Worm (Caenorhabditis elegans): ENCODE data around the gene F56B3.4.
A peak's percentile ranks its signal among the peaks of the same experiment; 100 is the strongest.

F56B3.4 gene

DNA sequence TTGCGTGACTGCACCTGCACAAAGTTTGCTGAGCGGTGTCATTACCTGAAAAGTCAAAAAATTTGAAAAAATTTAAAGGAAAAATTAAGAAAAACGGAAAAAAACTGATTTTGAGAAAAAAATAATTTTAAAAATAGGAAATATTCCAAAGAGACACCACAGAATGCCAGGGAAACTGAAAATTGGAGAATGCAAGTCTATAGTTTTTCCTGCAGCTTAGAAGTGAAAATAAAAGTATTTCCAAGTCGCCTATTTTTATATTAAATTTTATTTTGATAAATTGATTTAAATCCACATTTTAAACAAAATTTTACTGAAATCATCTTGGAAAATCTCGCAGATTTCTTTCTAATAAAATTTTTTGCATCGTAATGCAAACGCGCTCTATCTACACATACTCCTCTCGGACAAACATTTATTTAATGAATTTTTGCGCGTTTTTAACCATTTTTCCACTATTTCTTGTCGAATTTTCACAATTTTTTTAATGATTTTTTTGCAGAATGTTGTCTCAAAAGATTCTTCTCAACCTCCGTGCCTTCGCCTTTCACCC is 2.5 kb upstream of the F56B3.4 start, which contains the start of the genes F56B3.11 and ech-5 (continued):
- no peak for TF ChIP-seq die-1 (tag; optimal IDR thresholded peaks at IDR 0.05)
- TF ChIP-seq dox-1 (GFP tag; IDR thresholded peaks at IDR 0.05) = peak; percentile 52; the same call in 1 of the 2 replicates
- no peak for TF ChIP-seq T26A5.8 (tag; optimal IDR thresholded peaks at IDR 0.05)
- TF ChIP-seq Y95B8A.8 (GFP tag; IDR thresholded peaks at IDR 0.05) = 0 out of 2 replicates have a peak, but pooled peaks have one; percentile 20
- TF ChIP-seq gei-17 (GFP tag; optimal IDR thresholded peaks at IDR 0.05) = no peak
- TF ChIP-seq let-607 (tag; optimal IDR thresholded peaks at IDR 0.05) = peak in 1 of 2 experiments; percentile 64
- no peak for TF ChIP-seq F55B11.4 (tag; optimal IDR thresholded peaks at IDR 0.05; ENCODE audit: borderline replicate concordance, insufficient read depth)
- TF ChIP-seq nhr-120 (GFP tag; IDR thresholded peaks at IDR 0.05) = no peak
- no peak for TF ChIP-seq bed-1 (GFP tag; IDR thresholded peaks at IDR 0.05)
- no peak for TF ChIP-seq hrde-1 (tag; optimal IDR thresholded peaks at IDR 0.05; ENCODE audit: borderline replicate concordance)
- TF ChIP-seq akir-1 (GFP tag; optimal IDR thresholded peaks at IDR 0.05) = no peak
- no peak for TF ChIP-seq nfyb-1 (GFP tag; IDR thresholded peaks at IDR 0.05)
- no peak for TF ChIP-seq F22D6.2 (tag; optimal IDR thresholded peaks at IDR 0.05)
- peak; percentile 31; the same call in 1 of the 2 replicates for TF ChIP-seq F33H1.4 (GFP tag; IDR thresholded peaks at IDR 0.05)
- no peak for TF ChIP-seq F23B12.7 (tag; optimal IDR thresholded peaks at IDR 0.05; ENCODE audit: insufficient read depth)
- TF ChIP-seq K12H6.12 (tag; optimal IDR thresholded peaks at IDR 0.05) = peak; percentile 76
- TF ChIP-seq F57A8.1 (GFP tag; optimal IDR thresholded peaks at IDR 0.05) = no peak
- TF ChIP-seq zim-3 (tag; optimal IDR thresholded peaks at IDR 0.05) = no peak
- no peak for TF ChIP-seq somi-1 (GFP tag; optimal IDR thresholded peaks at IDR 0.05)
- no peak for TF ChIP-seq hsf-1 (GFP tag; IDR thresholded peaks at IDR 0.05)
- peak; percentile 1 for TF ChIP-seq nhr-80 (tag; optimal IDR thresholded peaks at IDR 0.05)
- no peak for TF ChIP-seq D2030.7 (GFP tag; IDR thresholded peaks at IDR 0.05)
- no peak for TF ChIP-seq F57C9.4 (tag; optimal IDR thresholded peaks at IDR 0.05)
- no peak for TF ChIP-seq Y79H2A.3 (GFP tag; conservative IDR thresholded peaks at IDR 0.05)
- TF ChIP-seq snpc-3.4 (tag; optimal IDR thresholded peaks at IDR 0.05) = no peak
- no peak for TF ChIP-seq ceh-40 (GFP tag; IDR thresholded peaks at IDR 0.05)
- TF ChIP-seq tbp1 (GFP tag; optimal IDR thresholded peaks at IDR 0.05) = peak; percentile 40
- TF ChIP-seq sea-2 (GFP tag; IDR thresholded peaks at IDR 0.05) = no peak
- TF ChIP-seq lin-54 (GFP tag; optimal IDR thresholded peaks at IDR 0.05) = peak; percentile 28
- no peak for TF ChIP-seq ceh-91 (GFP tag; IDR thresholded peaks at IDR 0.05)
- no peak for TF ChIP-seq B0019.2 (GFP tag; conservative IDR thresholded peaks at IDR 0.05)
- peak; percentile 47 for TF ChIP-seq hmg-1.2 (GFP tag; IDR thresholded peaks at IDR 0.05)
- TF ChIP-seq ztf-28 (GFP tag; IDR thresholded peaks at IDR 0.05) = no peak
- no peak for TF ChIP-seq Y53G8AR.9 (GFP tag; conservative IDR thresholded peaks at IDR 0.05)
- TF ChIP-seq F37B4.10 (GFP tag; IDR thresholded peaks at IDR 0.05) = no peak
- peak; percentile 80 for TF ChIP-seq attf-5 (GFP tag; optimal IDR thresholded peaks at IDR 0.05)
- TF ChIP-seq lsl-1 (GFP tag; optimal IDR thresholded peaks at IDR 0.05) = peak; percentile 54
- TF ChIP-seq lin-26 (GFP tag; IDR thresholded peaks at IDR 0.05) = no peak
- peak; percentile 84 for TF ChIP-seq unc-130 (GFP tag; optimal IDR thresholded peaks at IDR 0.05)
- TF ChIP-seq athp-1 (tag; optimal IDR thresholded peaks at IDR 0.05) = peak; percentile 12
- no peak for TF ChIP-seq nfya-2 (GFP tag; IDR thresholded peaks at IDR 0.05)
- TF ChIP-seq mel-28 (tag; optimal IDR thresholded peaks at IDR 0.05; ENCODE audit: borderline replicate concordance) = no peak
- TF ChIP-seq C06A6.2 (GFP tag; conservative IDR thresholded peaks at IDR 0.05) = no peak
- no peak for TF ChIP-seq nhr-90 (tag; optimal IDR thresholded peaks at IDR 0.05)
- TF ChIP-seq Y56A3A.18 (GFP tag; IDR thresholded peaks at IDR 0.05) = no peak
- no peak for TF ChIP-seq snpc-4 (GFP tag; optimal IDR thresholded peaks at IDR 0.05)
- TF ChIP-seq snpc-4 (tag; optimal IDR thresholded peaks at IDR 0.05) = peak in 3 of 4 experiments; percentile 11 to 62 (median 35)
- peak; percentile 77 for TF ChIP-seq ccch-3 (GFP tag; optimal IDR thresholded peaks at IDR 0.05)
